Fruit fly (Drosophila melanogaster) whole organism, wandering third instar larva: ENCODE measurements around the gene Hsp68.

Source experiments
- Abd-B ChIP-seq: fragments of >200 bp; optimal IDR thresholded peaks from 2 replicates; lab custom pipeline; 2017; ENCODE audit warnings: missing biosample characterization, missing genetic modification characterization
- Rel ChIP-seq, 2 experiments: fragments of 200-800 bp; sonication (Bioruptor generic) in 1 of 2; optimal IDR thresholded peaks; 2 replicates in 1 of 2; 3 replicates in 1 of 2; lab custom pipeline; 2016 to 2019; ENCODE audit warnings: mild to moderate bottlenecking in 2 of 2, missing biosample characterization in 2 of 2, missing genetic modification characterization in 2 of 2, moderate library complexity in 1 of 2
- h ChIP-seq: fragments of 200-800 bp; sonication (Bioruptor generic); optimal IDR thresholded peaks from 3 replicates; lab custom pipeline; 2016; ENCODE audit warnings: missing biosample characterization, mild to moderate bottlenecking, missing genetic modification characterization
- woc ChIP-seq: sonication (Bioruptor generic); optimal IDR thresholded peaks from 2 replicates; lab custom pipeline; 2016; ENCODE audit warnings: missing biosample characterization, mild to moderate bottlenecking, missing genetic modification characterization

DNA sequence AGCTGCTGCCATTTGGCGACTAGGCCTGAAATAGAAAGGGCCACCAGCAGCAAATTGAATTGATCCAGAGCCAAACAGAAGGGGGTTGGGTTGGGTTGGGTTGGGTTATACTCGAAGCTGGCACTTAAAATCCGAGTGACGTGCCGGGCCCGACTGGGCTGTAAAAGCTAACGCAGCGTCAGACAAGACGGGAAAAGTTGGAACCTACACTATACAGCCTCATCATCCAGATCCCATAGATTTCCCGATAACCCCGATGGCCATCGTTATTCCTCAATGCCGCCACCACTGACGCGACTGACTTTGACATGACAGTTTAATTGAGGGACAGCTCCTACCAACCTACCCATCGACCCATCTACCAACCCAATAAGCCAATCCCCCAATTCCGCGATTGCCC lies 12.9 kb upstream of the Hsp68 start:
- TF ChIP-seq h (no peak), woc (GFP tag; lab: Kevin White, UChicago) (no peak), Rel (GFP tag; optimal IDR thresholded peaks at IDR 0.05; lab: Kevin White, UChicago) (no peak), Rel (tag; optimal IDR thresholded peaks at IDR 0.05; lab: Kevin White, UChicago) (no peak), Abd-B (no peak)
